Fruit fly (Drosophila melanogaster): Measurements from ENCODE around the gene CG9733.

DNA sequence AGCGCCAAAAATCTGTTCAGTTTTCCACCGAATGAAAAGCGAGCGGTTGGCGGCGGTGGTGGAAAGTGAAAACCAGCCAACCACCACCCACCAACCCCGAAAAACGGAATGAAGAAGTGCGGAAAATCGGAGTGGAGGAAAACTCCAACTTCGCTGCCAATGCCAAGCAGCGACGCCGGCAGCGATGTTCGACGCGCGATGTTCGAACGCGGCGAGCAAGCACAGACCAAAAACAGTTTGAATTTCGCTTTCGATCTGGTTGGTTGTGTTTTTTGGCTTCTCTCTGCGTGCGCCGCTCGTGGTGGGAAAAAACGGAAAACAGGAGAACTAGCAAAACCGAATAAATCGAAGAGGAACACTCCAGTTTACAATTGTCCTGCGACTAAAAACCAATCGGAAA, 31.2 kb upstream of the CG9733 start, which contains the start of gene heca:
- no peak for TF ChIP-seq CG8478 (optimal IDR thresholded peaks at IDR 0.05)
- TF ChIP-seq CTCF (optimal IDR thresholded peaks at IDR 0.05): peak; percentile 21 to 34
